Worm (Caenorhabditis elegans) whole organism, dauer: Measurements from ENCODE around the gene C01C4.3.

ENCODE experiments used
- unc-62 ChIP-seq: sonication (generic microtip); optimal IDR thresholded peaks from 2 replicates; lab custom pipeline; 2017; ENCODE audit warnings: missing biosample characterization, missing genetic modification reagents, missing genetic modification characterization

C01C4.3 gene

DNA sequence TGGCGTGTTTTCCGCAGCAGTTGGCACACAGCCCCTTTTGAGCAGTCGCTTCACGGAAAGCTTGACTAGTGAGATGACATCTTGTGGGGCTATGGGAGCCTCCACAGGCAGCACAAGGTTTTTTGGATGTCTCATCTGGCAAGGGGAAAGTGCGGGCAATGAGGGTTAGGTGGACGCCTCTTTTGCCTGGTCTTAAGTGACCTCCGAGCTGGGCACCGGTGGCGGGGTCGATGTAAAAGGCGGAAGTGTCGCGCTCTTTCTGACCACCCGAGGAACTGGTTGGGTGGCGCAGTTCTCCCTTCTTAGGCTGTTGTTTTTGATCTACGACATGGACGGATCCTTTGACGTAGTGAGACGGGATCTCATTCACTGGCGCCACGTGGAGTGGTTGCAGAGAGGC is 54.7 kb downstream of the C01C4.3 start:
- TF ChIP-seq unc-62 (GFP tag; lab: Kevin White, UChicago): no peak

DNA sequence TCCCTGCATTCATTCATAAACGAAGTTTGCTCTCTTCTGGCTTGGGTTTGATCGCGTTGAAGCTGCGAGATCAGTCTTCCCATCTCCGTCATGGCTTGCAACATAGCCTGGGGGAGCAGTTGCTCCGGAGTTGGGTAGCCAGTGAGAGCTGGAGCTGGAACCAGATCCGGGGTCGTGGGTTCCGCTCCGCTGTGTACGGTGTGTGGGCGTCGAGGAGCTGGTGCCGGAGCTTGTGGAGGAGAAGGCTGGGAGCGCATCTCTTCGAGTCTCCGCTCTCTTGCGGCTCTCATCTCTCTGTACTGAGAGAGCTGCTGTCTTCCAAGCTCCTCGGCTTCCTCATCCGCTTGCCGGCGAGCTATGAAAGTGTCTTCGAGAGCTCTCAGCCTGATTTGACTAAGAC is 55.7 kb downstream of the C01C4.3 start:
- TF ChIP-seq unc-62 (GFP tag; lab: Kevin White, UChicago): no peak

DNA sequence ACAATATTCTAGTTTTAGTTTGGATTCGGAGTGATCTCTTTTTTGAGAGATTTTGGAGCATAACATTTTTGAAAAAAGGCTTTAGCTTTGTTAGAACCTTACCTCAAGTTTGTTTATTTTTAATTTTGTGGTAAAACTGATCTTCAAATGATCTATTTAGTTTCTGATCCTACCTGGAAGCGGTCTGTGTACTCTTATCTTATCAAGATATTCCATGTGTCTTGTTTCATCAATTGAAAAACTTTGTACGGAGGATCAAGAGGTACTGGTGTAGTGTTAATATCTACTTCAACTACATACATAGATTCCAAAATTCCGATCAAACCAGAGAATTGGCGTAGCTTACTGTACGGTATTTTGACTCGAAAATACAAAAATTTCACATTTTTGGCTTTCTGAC is 59.0 kb downstream of the C01C4.3 start:
- TF ChIP-seq unc-62 (GFP tag; lab: Kevin White, UChicago): no peak

DNA sequence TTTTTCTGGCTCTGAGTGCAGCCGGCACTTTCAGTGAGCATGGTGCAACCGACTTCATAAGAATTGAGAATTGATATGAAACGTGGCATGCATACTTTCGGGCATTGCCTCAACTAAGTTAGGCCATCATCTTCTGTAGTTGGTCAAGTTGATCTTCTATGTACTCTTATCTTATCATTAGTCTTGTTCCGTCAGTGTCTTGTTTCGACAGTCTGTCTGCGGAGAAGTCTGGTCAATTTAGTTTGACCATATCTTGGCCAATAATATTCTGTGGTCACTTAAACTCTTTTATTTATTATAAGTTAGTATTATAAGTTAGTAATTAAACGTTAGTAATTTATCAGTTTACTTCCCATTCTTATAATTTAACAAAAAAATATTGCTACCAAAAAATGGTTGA is 59.5 kb downstream of the C01C4.3 start:
- TF ChIP-seq unc-62 (GFP tag; lab: Kevin White, UChicago): no peak

DNA sequence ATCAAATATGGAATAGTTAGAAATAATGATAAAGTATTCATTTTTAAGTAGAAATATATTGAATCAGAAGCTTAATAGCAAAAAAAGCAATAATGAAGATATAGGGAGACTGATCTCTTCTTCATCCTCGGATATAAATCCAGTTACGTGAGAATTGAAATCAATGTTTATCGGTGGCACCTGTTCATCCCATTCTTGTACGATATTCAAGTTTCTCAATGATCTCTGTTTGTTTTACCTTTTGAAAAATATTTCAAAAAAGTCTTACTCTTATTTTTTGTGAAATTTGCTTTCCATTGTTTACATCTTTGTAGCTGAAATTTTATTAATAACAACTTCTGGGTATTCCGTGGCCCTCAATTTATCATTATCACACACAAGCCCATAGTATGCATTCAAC is 61.7 kb downstream of the C01C4.3 start, which contains the start of gene T14G12.12:
TSS of gene T14G12.12 (minus strand) at position 101 of the 400 bp plus-strand sequence.
- TF ChIP-seq unc-62 (GFP tag; lab: Kevin White, UChicago): no peak

DNA sequence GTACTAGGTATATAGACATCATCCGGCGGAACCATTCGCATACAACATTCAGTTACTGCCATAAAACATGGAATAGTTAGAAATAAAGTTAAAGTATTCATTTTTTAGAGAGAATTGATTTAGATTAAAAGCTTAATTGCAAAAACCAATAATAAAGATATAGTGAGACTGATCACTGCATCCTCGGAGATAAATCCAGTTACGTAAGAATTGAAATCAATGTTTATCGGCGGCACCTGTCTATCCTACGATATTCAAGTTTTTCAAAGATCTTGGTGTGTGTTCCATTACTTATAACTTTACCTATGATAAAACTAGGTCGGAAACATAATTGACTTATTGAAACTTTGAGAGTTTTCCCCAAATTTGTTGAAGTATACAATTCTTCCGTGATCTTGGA is 62.6 kb downstream of the C01C4.3 start, which contains the start of gene T14G12.6:
TSS of gene T14G12.6 (minus strand) at position 101 of the 400 bp plus-strand sequence.
- no peak for TF ChIP-seq unc-62 (GFP tag; lab: Kevin White, UChicago)

DNA sequence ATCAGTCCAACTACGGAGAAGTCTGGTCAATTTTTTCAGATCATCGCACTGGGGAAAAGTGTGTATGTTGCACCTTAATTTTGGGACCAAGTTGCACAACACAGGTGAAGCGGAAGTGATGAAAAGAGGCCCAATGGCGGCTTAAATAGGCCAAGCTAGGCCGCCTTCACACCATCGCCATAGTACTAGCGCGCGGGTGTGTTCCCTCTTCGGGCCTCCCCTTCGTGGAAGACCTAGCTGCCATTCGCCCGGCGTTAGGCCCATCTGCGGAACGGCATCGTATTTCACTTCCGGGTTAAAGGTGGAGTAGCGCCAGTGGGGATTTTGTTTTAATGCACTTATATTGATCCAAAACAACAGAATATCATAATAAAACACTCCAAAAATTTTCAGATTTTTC is 63.1 kb downstream of the C01C4.3 start:
- TF ChIP-seq unc-62 (GFP tag; lab: Kevin White, UChicago): no peak

DNA sequence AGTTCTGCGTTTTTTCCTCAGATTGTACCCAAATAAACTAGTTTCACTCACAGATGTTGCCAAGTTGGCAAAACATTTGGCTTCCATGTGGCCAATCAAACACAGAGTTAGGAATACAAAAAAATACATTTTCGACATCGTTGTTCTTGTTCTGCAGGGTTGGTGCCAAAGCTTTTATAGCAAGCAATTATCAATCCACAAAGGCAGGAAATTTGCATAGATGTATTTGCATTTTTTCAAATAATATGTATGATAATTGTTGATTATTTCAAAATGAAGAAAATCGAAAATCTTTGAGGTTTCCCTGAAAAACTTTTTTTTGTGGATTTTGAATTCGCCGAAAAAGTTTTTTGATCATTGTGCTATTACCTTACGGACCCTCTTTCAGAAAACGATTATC is 65.7 kb downstream of the C01C4.3 start, which contains the start of gene T14G12.11:
TSS of gene T14G12.11 (minus strand) at position 138 of the 400 bp plus-strand sequence.
- no peak for TF ChIP-seq unc-62 (GFP tag; lab: Kevin White, UChicago)
